Worm (Caenorhabditis elegans) whole organism, L4/young adult: Measurements from ENCODE around the gene srh-59.

ENCODE experiments used
- W03F9.2 ChIP-seq: fragments of 150-350 bp; optimal IDR thresholded peaks from 2 replicates; lab custom pipeline; 2014; ENCODE audit warnings: missing biosample characterization, missing genetic modification characterization
- him-1 ChIP-seq: sonication (generic microtip); optimal IDR thresholded peaks from 2 replicates; lab custom pipeline; 2016; ENCODE audit warnings: missing genotype, missing genetic modification reagents, missing genetic modification characterization, missing compliant biosample characterization

DNA sequence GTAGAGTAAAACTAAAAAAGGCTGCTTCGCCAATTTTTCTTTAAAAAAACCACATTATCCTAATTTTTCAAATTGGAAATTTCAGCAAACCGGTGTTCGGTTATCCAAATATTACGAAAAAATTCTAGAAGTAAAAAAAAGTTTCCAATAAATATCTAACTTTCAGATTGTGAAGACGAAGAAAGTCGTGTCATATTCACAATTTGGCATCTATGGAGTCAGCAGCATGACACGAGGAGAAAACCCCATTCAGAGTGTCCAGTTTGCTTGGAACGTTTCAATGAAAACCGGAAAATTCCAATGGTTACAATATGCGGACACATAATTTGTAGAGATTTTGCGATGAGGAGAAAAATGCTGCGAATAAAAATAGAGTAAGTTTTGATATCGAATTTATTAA is 13.5 kb downstream of the srh-59 start, which contains the start of gene Y49F6A.12:
- TF ChIP-seq him-1 (tag; lab: Kevin White, UChicago), result no peak
- TF ChIP-seq W03F9.2 (tag; lab: Kevin White, UChicago), result no peak
